Worm (Caenorhabditis elegans) whole organism, L4 larva: Measurements from ENCODE around the gene ndua-1.

ENCODE experiments used
- F10B5.3 ChIP-seq: sonication (generic microtip); optimal IDR thresholded peaks from 2 replicates; lab custom pipeline; 2016; ENCODE audit warnings: mild to moderate bottlenecking, missing genetic modification characterization, missing compliant biosample characterization
- Y48G9A.11 ChIP-seq: fragments of 200-800 bp; sonication (Bioruptor generic); IDR thresholded peaks from 2 replicates; pipeline ENCODE4 v1.3.6; 2022; ENCODE audit warnings: missing genetic modification reagents, missing genetic modification characterization, missing compliant biosample characterization
- ceh-82 ChIP-seq: sonication (generic microtip); optimal IDR thresholded peaks from 2 replicates; lab custom pipeline; 2017; ENCODE audit warnings: missing biosample characterization, missing genetic modification characterization
- pha-4 ChIP-seq, 2 experiments: fragments of 150-350 bp in 1 of 2; fragments of 200-800 bp in 1 of 2; sonication (Bioruptor generic) in 1 of 2; IDR thresholded peaks in 1 of 2; optimal IDR thresholded peaks in 1 of 2; 2 replicates each; pipeline versions ENCODE4 v1.3.6 to Lab custom; 2014 to 2022; ENCODE audit warnings: missing genetic modification characterization in 2 of 2, missing genetic modification reagents in 2 of 2, missing biosample characterization in 1 of 2, missing compliant biosample characterization in 1 of 2

ce11 chrV:20866406-20866805 is 14.7 kb upstream of the ndua-1 start:
- TF ChIP-seq Y48G9A.11 (GFP tag; lab: Robert Waterston, UW) = no peak
- TF ChIP-seq ceh-82 (tag; lab: Kevin White, UChicago) = no peak
- no peak for TF ChIP-seq F10B5.3 (tag; lab: Kevin White, UChicago)
- no peak for TF ChIP-seq pha-4 (GFP tag; IDR thresholded peaks at IDR 0.05; lab: Robert Waterston, UW)
- no peak for TF ChIP-seq pha-4 (tag; optimal IDR thresholded peaks at IDR 0.05; lab: Kevin White, UChicago)
